Fruit fly (Drosophila melanogaster) whole organism, embryonic: Measurements from ENCODE around the gene Ptp4E.

ENCODE experiments used
- Ada2b ChIP-seq: fragments of 200-800 bp; sonication (Bioruptor generic); IDR thresholded peaks from 2 replicates; pipeline ENCODE4 v1.3.6; 2022; ENCODE audit warnings: missing biosample characterization, missing genetic modification characterization
- Bdp1 ChIP-seq: fragments of 200-800 bp; sonication (Bioruptor generic); optimal IDR thresholded peaks from 3 replicates; lab custom pipeline; 2016; ENCODE audit warnings: missing biosample characterization, missing genetic modification characterization
- Bgb ChIP-seq: fragments of 200-800 bp; sonication (Bioruptor generic); IDR thresholded peaks from 2 replicates; pipeline ENCODE4 v1.3.6; 2022; ENCODE audit warnings: missing biosample characterization, missing genetic modification characterization; ENCODE audit not compliant: partially characterized antibody
- CG10366 ChIP-seq: fragments of 200-800 bp; sonication (Bioruptor generic); IDR thresholded peaks from 2 replicates; pipeline ENCODE4 v1.3.6; 2022; ENCODE audit warnings: missing biosample characterization, missing genetic modification characterization
- CG13894 ChIP-seq: fragments of 200-800 bp; sonication (Bioruptor generic); optimal IDR thresholded peaks from 3 replicates; lab custom pipeline; 2018; ENCODE audit warnings: missing biosample characterization, mild to moderate bottlenecking, missing genetic modification characterization, moderate library complexity
- CG15514 ChIP-seq: fragments of 200-800 bp; sonication (Bioruptor generic); optimal IDR thresholded peaks from 3 replicates; lab custom pipeline; 2017; ENCODE audit warnings: missing biosample characterization, missing genetic modification characterization, mild to moderate bottlenecking, moderate library complexity, missing genetic modification reagents
- CG17385 ChIP-seq: fragments of 200-800 bp; sonication (Bioruptor generic); optimal IDR thresholded peaks from 3 replicates; lab custom pipeline; 2018; ENCODE audit warnings: missing biosample characterization, mild to moderate bottlenecking, missing genetic modification characterization
- CG1792 ChIP-seq: fragments of 200-800 bp; sonication (Bioruptor generic); optimal IDR thresholded peaks from 2 replicates; lab custom pipeline; 2016; ENCODE audit warnings: missing biosample characterization, missing genetic modification characterization
- CG2116 ChIP-seq: fragments of 200-800 bp; sonication (Bioruptor generic); optimal IDR thresholded peaks from 3 replicates; lab custom pipeline; 2018; ENCODE audit warnings: missing biosample characterization, mild to moderate bottlenecking, missing genetic modification characterization
- CG2129 ChIP-seq: fragments of 200-800 bp; sonication (Bioruptor generic); IDR thresholded peaks from 2 replicates; pipeline ENCODE4 v1.3.6; 2022; ENCODE audit warnings: missing biosample characterization, missing genetic modification characterization; ENCODE audit not compliant: partially characterized antibody
- CG2712 ChIP-seq: fragments of 200-800 bp; optimal IDR thresholded peaks from 3 replicates; lab custom pipeline; 2019; ENCODE audit warnings: missing biosample characterization, mild to moderate bottlenecking, missing genetic modification characterization, moderate library complexity
- CG2889 ChIP-seq: fragments of 200-800 bp; sonication (Bioruptor generic); IDR thresholded peaks from 3 replicates; pipeline ENCODE4 v1.3.6; 2022; ENCODE audit warnings: missing biosample characterization, missing genetic modification characterization
- CG31388 ChIP-seq: fragments of 200-800 bp; sonication (Bioruptor generic); optimal IDR thresholded peaks from 2 replicates; lab custom pipeline; 2016; ENCODE audit warnings: missing biosample characterization, missing genetic modification characterization
- CG32532 ChIP-seq: fragments of 200-800 bp; sonication (Bioruptor generic); IDR thresholded peaks from 2 replicates; pipeline ENCODE4 v1.3.6; 2022; ENCODE audit warnings: missing biosample characterization, missing genetic modification characterization
- CG34376 ChIP-seq: fragments of 200-800 bp; sonication (Bioruptor generic); optimal IDR thresholded peaks from 2 replicates; lab custom pipeline; 2018; ENCODE audit warnings: missing biosample characterization, mild to moderate bottlenecking, missing genetic modification characterization
- CG3847 ChIP-seq: fragments of 200-800 bp; sonication (Bioruptor generic); IDR thresholded peaks from 2 replicates; pipeline ENCODE4 v1.3.6; 2022; ENCODE audit warnings: missing biosample characterization, missing genetic modification characterization
- CG42726 ChIP-seq: fragments of 200-800 bp; sonication (Bioruptor generic); IDR thresholded peaks from 2 replicates; pipeline ENCODE4 v1.3.6; 2022; ENCODE audit warnings: missing biosample characterization, missing genetic modification characterization; ENCODE audit not compliant: partially characterized antibody
- CG4282 ChIP-seq: fragments of 200-800 bp; sonication (Bioruptor generic); optimal IDR thresholded peaks from 2 replicates; lab custom pipeline; 2016; ENCODE audit warnings: missing biosample characterization, missing genetic modification characterization
- CG5180 ChIP-seq: fragments of 200-800 bp; sonication (Bioruptor generic); optimal IDR thresholded peaks from 3 replicates; lab custom pipeline; 2017; ENCODE audit warnings: missing biosample characterization, missing genetic modification characterization, mild to moderate bottlenecking, moderate library complexity, missing genetic modification reagents
- CG6254 ChIP-seq: fragments of 200-800 bp; sonication (Bioruptor generic); optimal IDR thresholded peaks from 3 replicates; lab custom pipeline; 2017; ENCODE audit warnings: mild to moderate bottlenecking, missing biosample characterization, missing genetic modification reagents, missing genetic modification characterization
- CG9727 ChIP-seq: fragments of 200-800 bp; sonication (Bioruptor generic); optimal IDR thresholded peaks from 3 replicates; lab custom pipeline; 2017; ENCODE audit warnings: missing biosample characterization, mild to moderate bottlenecking, missing genetic modification characterization
- CHES-1-like ChIP-seq: fragments of 200-800 bp; sonication (Bioruptor generic); optimal IDR thresholded peaks from 2 replicates; lab custom pipeline; 2016; ENCODE audit warnings: missing biosample characterization, missing genetic modification characterization
- CoRest ChIP-seq: fragments of 200-800 bp; sonication (Bioruptor generic); optimal IDR thresholded peaks from 3 replicates; lab custom pipeline; 2018; ENCODE audit warnings: missing biosample characterization, mild to moderate bottlenecking, missing genetic modification characterization, moderate library complexity
- Dp ChIP-seq: fragments of 200-800 bp; sonication (Bioruptor generic); optimal IDR thresholded peaks from 2 replicates; lab custom pipeline; 2018; ENCODE audit warnings: missing biosample characterization, mild to moderate bottlenecking, missing genetic modification characterization, moderate library complexity
- Drgx ChIP-seq: fragments of 200-800 bp; sonication (Bioruptor generic); IDR thresholded peaks from 2 replicates; pipeline ENCODE4 v1.3.6; 2022; ENCODE audit warnings: missing biosample characterization, missing genetic modification characterization
- Fer1 ChIP-seq: fragments of 200-800 bp; sonication (Bioruptor generic); optimal IDR thresholded peaks from 2 replicates; lab custom pipeline; 2017; ENCODE audit warnings: missing biosample characterization, mild to moderate bottlenecking, missing genetic modification characterization
- HLH3B ChIP-seq: fragments of 200-800 bp; sonication (Bioruptor generic); IDR thresholded peaks from 2 replicates; pipeline ENCODE4 v1.3.6; 2022; ENCODE audit warnings: missing biosample characterization, missing genetic modification characterization
- HmgD ChIP-seq: fragments of 200-800 bp; sonication (Bioruptor generic); optimal IDR thresholded peaks from 3 replicates; lab custom pipeline; 2016; ENCODE audit warnings: missing biosample characterization, missing genetic modification characterization
- Myb ChIP-seq: fragments of 200-800 bp; sonication (Bioruptor generic); optimal IDR thresholded peaks from 2 replicates; lab custom pipeline; 2016; ENCODE audit warnings: missing biosample characterization, missing genetic modification characterization
- bsh ChIP-seq, 2 experiments: fragments of 200-800 bp; sonication (Bioruptor generic); optimal IDR thresholded peaks; 2 replicates each; lab custom pipeline; 2017 to 2018; ENCODE audit warnings: mild to moderate bottlenecking in 2 of 2, missing biosample characterization in 2 of 2, missing genetic modification characterization in 2 of 2, moderate library complexity in 1 of 2
- ci ChIP-seq: fragments of 200-800 bp; sonication (Bioruptor generic); IDR thresholded peaks from 3 replicates; pipeline ENCODE4 v1.3.6; 2022; ENCODE audit warnings: missing biosample characterization, missing genetic modification characterization
- dmrt99B ChIP-seq: fragments of 200-800 bp; sonication (Bioruptor generic); optimal IDR thresholded peaks from 2 replicates; lab custom pipeline; 2018; ENCODE audit warnings: missing biosample characterization, mild to moderate bottlenecking, missing genetic modification characterization, moderate library complexity
- dysf ChIP-seq: fragments of 200-800 bp; sonication (Bioruptor generic); IDR thresholded peaks from 3 replicates; pipeline ENCODE4 v1.3.6; 2022; ENCODE audit warnings: missing biosample characterization, missing genetic modification characterization
- gcm ChIP-seq: fragments of 200-800 bp; sonication (Bioruptor generic); optimal IDR thresholded peaks from 2 replicates; lab custom pipeline; 2019; ENCODE audit warnings: missing biosample characterization, mild to moderate bottlenecking, missing genetic modification characterization, moderate library complexity
- gt ChIP-seq: fragments of 200-800 bp; sonication (Bioruptor generic); IDR thresholded peaks from 2 replicates; pipeline ENCODE4 v1.3.6; 2022; ENCODE audit warnings: missing biosample characterization, missing genetic modification characterization
- hb ChIP-seq: fragments of 200-800 bp; sonication (Bioruptor generic); IDR thresholded peaks from 3 replicates; pipeline ENCODE4 v1.3.6; 2022; ENCODE audit warnings: missing biosample characterization, missing genetic modification characterization; ENCODE audit not compliant: partially characterized antibody
- hbn ChIP-seq: fragments of 200-800 bp; sonication (Bioruptor generic); IDR thresholded peaks from 2 replicates; pipeline ENCODE4 v1.3.6; 2022; ENCODE audit warnings: missing biosample characterization, missing genetic modification characterization; ENCODE audit not compliant: partially characterized antibody
- lbe ChIP-seq: fragments of 200-800 bp; sonication (Bioruptor generic); optimal IDR thresholded peaks from 2 replicates; lab custom pipeline; 2016; ENCODE audit warnings: missing biosample characterization, mild to moderate bottlenecking, missing genetic modification characterization
- lola ChIP-seq, 3 experiments: fragments of >200 bp in 2 of 3; fragments of 200-800 bp in 1 of 3; sonication (Bioruptor generic) in 1 of 3; optimal IDR thresholded peaks; 2 replicates each; lab custom pipeline; 2017 to 2019; ENCODE audit warnings: missing biosample characterization in 3 of 3, missing genetic modification characterization in 3 of 3, mild to moderate bottlenecking in 1 of 3, moderate library complexity in 1 of 3
- maf-S ChIP-seq: fragments of 200-800 bp; sonication (Bioruptor generic); optimal IDR thresholded peaks from 2 replicates; lab custom pipeline; 2016; ENCODE audit warnings: missing biosample characterization, missing genetic modification characterization
- mam ChIP-seq: fragments of 200-800 bp; sonication (Bioruptor generic); optimal IDR thresholded peaks from 3 replicates; lab custom pipeline; 2016; ENCODE audit warnings: missing biosample characterization, missing genetic modification characterization
- nmo ChIP-seq: fragments of 200-800 bp; sonication (Bioruptor generic); optimal IDR thresholded peaks from 2 replicates; lab custom pipeline; 2018; ENCODE audit warnings: missing biosample characterization, mild to moderate bottlenecking, missing genetic modification characterization, moderate library complexity
- ranshi ChIP-seq: fragments of 200-800 bp; sonication (Bioruptor generic); IDR thresholded peaks from 2 replicates; pipeline ENCODE4 v1.3.6; 2022; ENCODE audit warnings: missing biosample characterization, missing genetic modification characterization
- sna ChIP-seq: fragments of 200-800 bp; sonication (Bioruptor generic); IDR thresholded peaks from 2 replicates; pipeline ENCODE4 v1.3.6; 2022; ENCODE audit warnings: missing biosample characterization, missing genetic modification characterization; ENCODE audit not compliant: partially characterized antibody
- sob ChIP-seq: fragments of 200-800 bp; sonication (Bioruptor generic); IDR thresholded peaks from 2 replicates; pipeline ENCODE4 v1.3.6; 2022; ENCODE audit warnings: missing biosample characterization, missing genetic modification characterization
- stc ChIP-seq: fragments of 200-800 bp; sonication (Bioruptor generic); IDR thresholded peaks from 2 replicates; pipeline ENCODE4 v1.3.6; 2022; ENCODE audit warnings: missing biosample characterization, missing genetic modification characterization
- vvl ChIP-seq: fragments of 200-800 bp; sonication (Bioruptor generic); IDR thresholded peaks from 2 replicates; pipeline ENCODE4 v1.3.6; 2022; ENCODE audit warnings: missing biosample characterization, missing genetic modification characterization
- zen2 ChIP-seq: fragments of 200-800 bp; sonication (Bioruptor generic); IDR thresholded peaks from 3 replicates; pipeline ENCODE4 v1.3.6; 2022; ENCODE audit warnings: missing biosample characterization, missing genetic modification characterization; ENCODE audit not compliant: partially characterized antibody

Gene Ptp4E

dm6 chrX:4955788-4956442 lies 17.0 kb downstream of the Ptp4E start (continued):
- TF ChIP-seq maf-S (GFP tag; lab: Kevin White, UChicago) (no peak), ranshi (0 out of 2 replicates have a peak, but pooled peaks have one; percentile 6), HLH3B (GFP tag; lab: Robert Waterston, UW) (0 out of 2 replicates have a peak, but pooled peaks have one; percentile 6), CG2889 (GFP tag; lab: Robert Waterston, UW) (no peak), sob (GFP tag; lab: Robert Waterston, UW) (peak; percentile 40; the same call in 1 of the 2 replicates), gcm (GFP tag; lab: Kevin White, UChicago) (no peak), CG2712 (peak; percentile 15), Drgx (peak; percentile 34; the same call in 1 of the 2 replicates), mam (GFP tag; lab: Kevin White, UChicago) (no peak), CG4282 (GFP tag; lab: Kevin White, UChicago) (no peak), CG6254 (GFP tag; lab: Kevin White, UChicago) (peak; percentile 8), CG3847 (GFP tag; lab: Robert Waterston, UW) (no peak), Bdp1 (GFP tag; lab: Kevin White, UChicago) (no peak), CG10366 (GFP tag; lab: Robert Waterston, UW) (peak; percentile 20), Fer1 (GFP tag; lab: Kevin White, UChicago) (no peak), CG2129 (GFP tag; lab: Robert Waterston, UW) (peak; percentile 73; the same call in 1 of the 2 replicates), CG34376 (GFP tag; lab: Kevin White, UChicago) (peak; percentile 40), stc (GFP tag; lab: Robert Waterston, UW) (peak; percentile 51; the same call in 1 of the 2 replicates), CoRest (peak; percentile 49), hb (GFP tag; lab: Robert Waterston, UW) (peak; percentile 90), ci (0 out of 3 replicates have a peak, but pooled peaks have one; percentile 12), nmo (peak; percentile 33), HmgD (peak; percentile 48), CG9727 (GFP tag; lab: Kevin White, UChicago) (peak; percentile 18), sna (peak; percentile 95), CG31388 (GFP tag; lab: Kevin White, UChicago) (no peak), CG17385 (peak; percentile 23), gt (no peak), Dp (peak; percentile 69), dysf (GFP tag; lab: Robert Waterston, UW) (peak; percentile 45; the same call in 1 of the 3 replicates), CG13894 (tag; lab: Kevin White, UChicago) (peak; percentile 39), vvl (peak; percentile 77), lbe (GFP tag; lab: Kevin White, UChicago) (no peak), Ada2b (0 out of 2 replicates have a peak, but pooled peaks have one; percentile 8), hbn (peak; percentile 95), Myb (GFP tag; lab: Kevin White, UChicago) (peak; percentile 87), bsh (GFP tag; optimal IDR thresholded peaks at IDR 0.05; lab: Kevin White, UChicago) (peak in 1 of 2 experiments; percentile 12), CG1792 (GFP tag; lab: Kevin White, UChicago) (no peak), lola (GFP tag; optimal IDR thresholded peaks at IDR 0.05; lab: Kevin White, UChicago) (peak in 1 of 3 experiments; percentile 8), CHES-1-like (GFP tag; lab: Kevin White, UChicago) (peak; percentile 12), CG15514 (GFP tag; lab: Kevin White, UChicago) (peak; percentile 18), CG42726 (GFP tag; lab: Robert Waterston, UW) (peak; percentile 96; the same call in 1 of the 2 replicates), dmrt99B (no peak), CG32532 (peak; percentile 44; the same call in 1 of the 2 replicates), zen2 (peak; percentile 94), CG2116 (GFP tag; lab: Kevin White, UChicago) (peak; percentile 24), CG5180 (GFP tag; lab: Kevin White, UChicago) (peak; percentile 7), Bgb (GFP tag; lab: Robert Waterston, UW) (peak; percentile 98)
